Worm (Caenorhabditis elegans) whole organism, L4 larva: Measurements from ENCODE around the gene F09A5.3.

Experiments used
- R02D3.7 ChIP-seq: fragments of 150-350 bp; sonication (generic microtip); optimal IDR thresholded peaks from 3 replicates; lab custom pipeline; 2014; ENCODE audit warnings: missing biosample characterization, missing genetic modification characterization
- T20F7.1 ChIP-seq: fragments of 200-800 bp; sonication (Bioruptor generic); optimal IDR thresholded peaks from 2 replicates; lab custom pipeline; 2018; ENCODE audit warnings: mild to moderate bottlenecking, missing genetic modification characterization, missing compliant biosample characterization
- ceh-28 ChIP-seq: fragments of 150-350 bp; optimal IDR thresholded peaks from 2 replicates; lab custom pipeline; 2014; ENCODE audit warnings: missing biosample characterization, missing genetic modification reagents, missing genetic modification characterization
- dpl-1 ChIP-seq: fragments of 150-350 bp; optimal IDR thresholded peaks from 2 replicates; lab custom pipeline; 2014; ENCODE audit warnings: missing biosample characterization, missing genetic modification reagents, missing genetic modification characterization
- lin-39 ChIP-seq: fragments of 150-350 bp; optimal IDR thresholded peaks from 2 replicates; lab custom pipeline; 2014; ENCODE audit warnings: missing biosample characterization, missing genetic modification reagents, missing genetic modification characterization
- nhr-77 ChIP-seq: fragments of 150-350 bp; optimal IDR thresholded peaks from 2 replicates; lab custom pipeline; 2014; ENCODE audit warnings: missing biosample characterization, missing genetic modification characterization
- spr-1 ChIP-seq: sonication (generic microtip); optimal IDR thresholded peaks from 2 replicates; lab custom pipeline; 2016; ENCODE audit warnings: mild to moderate bottlenecking, missing genetic modification characterization, missing compliant biosample characterization

- TF ChIP-seq dpl-1 (no peak), spr-1 (tag; lab: Kevin White, UChicago) (no peak), ceh-28 (tag; lab: Kevin White, UChicago) (no peak), nhr-77 (tag; lab: Kevin White, UChicago) (no peak), R02D3.7 (tag; lab: Kevin White, UChicago) (no peak), T20F7.1 (no peak), lin-39 (tag; lab: Kevin White, UChicago) (no peak)
Observed at ce11 chrX:13110004-13110403, 31.4 kb upstream of the F09A5.3 start.
